Worm (Caenorhabditis elegans): ENCODE measurements around the gene btb-17.
"Not testable (repeated sequence)": the region's sequence is repeated elsewhere in the genome, so short reads cannot be mapped to it uniquely, and the experiment has no call there.

DNA sequence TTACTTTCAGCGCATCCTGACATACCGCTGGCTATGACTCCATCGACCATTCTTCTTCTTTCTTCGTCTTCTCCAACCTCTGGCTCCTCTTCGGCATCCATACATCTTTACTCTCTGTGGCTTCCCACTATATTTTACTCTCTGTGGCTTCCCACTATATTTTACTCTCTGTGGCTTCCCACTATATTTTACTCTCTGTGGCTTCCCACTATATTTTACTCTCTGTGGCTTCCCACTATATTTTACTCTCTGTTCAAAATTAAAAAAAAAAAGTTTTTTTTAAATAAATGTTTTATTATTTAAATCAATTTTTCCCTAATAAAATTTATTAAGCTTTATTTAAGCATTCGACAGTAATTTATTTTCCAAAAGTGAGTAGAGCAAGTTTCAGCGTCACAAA, 4.7 kb upstream of the btb-17 start, which contains the start of gene F39E9.14:
- not testable (repeated sequence) for TF ChIP-seq pqm-1 (tag; optimal IDR thresholded peaks at IDR 0.05); nhr-11 (tag; optimal IDR thresholded peaks at IDR 0.05); nhr-12 (tag; optimal IDR thresholded peaks at IDR 0.05); aly-2 (tag; optimal IDR thresholded peaks at IDR 0.05); nhr-77 (tag; optimal IDR thresholded peaks at IDR 0.05); unc-62 (GFP tag; optimal IDR thresholded peaks at IDR 0.05); tbx-2 (tag; optimal IDR thresholded peaks at IDR 0.05); nhr-25 (tag; optimal IDR thresholded peaks at IDR 0.05); elt-2 (tag; optimal IDR thresholded peaks at IDR 0.05); mdl-1 (tag; optimal IDR thresholded peaks at IDR 0.05); pha-4 (tag; optimal IDR thresholded peaks at IDR 0.05)
